Worm (Caenorhabditis elegans): Measurements from ENCODE around the gene F26D2.15.
A peak's percentile ranks its signal among the peaks of the same experiment; 100 is the strongest.

Gene F26D2.15

ce11 chrV:16399388-16399787 lies 38.3 kb upstream of the F26D2.15 start, which contains the start of gene sre-36:
Gene sre-36 (plus strand): TSS chrV:16399688.
- no peak for TF ChIP-seq pqm-1 (tag; optimal IDR thresholded peaks at IDR 0.05)
- TF ChIP-seq fos-1 (tag; optimal IDR thresholded peaks at IDR 0.05), result no peak
- no peak for TF ChIP-seq daf-12 (tag; optimal IDR thresholded peaks at IDR 0.05)
- no peak for TF ChIP-seq snpc-4 (tag; optimal IDR thresholded peaks at IDR 0.05)
- TF ChIP-seq egl-5 (tag; optimal IDR thresholded peaks at IDR 0.05), result no peak
- no peak for TF ChIP-seq fkh-10 (GFP tag; optimal IDR thresholded peaks at IDR 0.05)
- no peak for TF ChIP-seq ceh-82 (tag; optimal IDR thresholded peaks at IDR 0.05)
- TF ChIP-seq nhr-28 (tag; optimal IDR thresholded peaks at IDR 0.05), result no peak
- TF ChIP-seq elt-3 (tag; optimal IDR thresholded peaks at IDR 0.05), result no peak
- no peak for TF ChIP-seq lsy-12 (tag; optimal IDR thresholded peaks at IDR 0.05)
- no peak for TF ChIP-seq lin-15B (tag; optimal IDR thresholded peaks at IDR 0.05)
- no peak for TF ChIP-seq tbx-2 (tag; optimal IDR thresholded peaks at IDR 0.05)
- no peak for TF ChIP-seq egl-27 (tag; optimal IDR thresholded peaks at IDR 0.05)
- no peak for TF ChIP-seq elt-2 (tag; optimal IDR thresholded peaks at IDR 0.05)

ce11 chrV:16401519-16401918 lies 36.1 kb upstream of the F26D2.15 start, which contains the start of gene F13A7.14:
Gene F13A7.14 (plus strand): TSS chrV:16401891.
- TF ChIP-seq nhr-77 (tag; optimal IDR thresholded peaks at IDR 0.05) (no peak), nhr-25 (tag; optimal IDR thresholded peaks at IDR 0.05) (peak; percentile 45), pqm-1 (tag; optimal IDR thresholded peaks at IDR 0.05) (peak; percentile 26), snpc-4 (tag; optimal IDR thresholded peaks at IDR 0.05) (peak; percentile 88), nhr-12 (tag; optimal IDR thresholded peaks at IDR 0.05) (no peak), ztf-4 (tag; optimal IDR thresholded peaks at IDR 0.05) (no peak), mml-1 (tag; optimal IDR thresholded peaks at IDR 0.05) (no peak), nhr-67 (tag; optimal IDR thresholded peaks at IDR 0.05) (no peak), jun-1 (tag; optimal IDR thresholded peaks at IDR 0.05) (no peak), nhr-76 (tag; optimal IDR thresholded peaks at IDR 0.05) (no peak), unc-39 (tag; optimal IDR thresholded peaks at IDR 0.05) (no peak), lsy-12 (tag; optimal IDR thresholded peaks at IDR 0.05) (peak; percentile 73), sea-2 (GFP tag; optimal IDR thresholded peaks at IDR 0.05) (no peak), elt-1 (tag; optimal IDR thresholded peaks at IDR 0.05) (peak; percentile 17), ztf-11 (tag; optimal IDR thresholded peaks at IDR 0.05) (no peak), daf-12 (tag; optimal IDR thresholded peaks at IDR 0.05) (no peak), egl-27 (tag; optimal IDR thresholded peaks at IDR 0.05) (no peak), eor-1 (tag; optimal IDR thresholded peaks at IDR 0.05) (no peak), hmg-11 (tag; optimal IDR thresholded peaks at IDR 0.05) (peak; percentile 63), ama-1 (optimal IDR thresholded peaks at IDR 0.05) (no peak), lin-15B (tag; optimal IDR thresholded peaks at IDR 0.05) (peak; percentile 76), mdl-1 (tag; optimal IDR thresholded peaks at IDR 0.05) (no peak), egl-5 (tag; optimal IDR thresholded peaks at IDR 0.05) (no peak), ZK546.5 (tag; optimal IDR thresholded peaks at IDR 0.05) (no peak), R02D3.7 (tag; optimal IDR thresholded peaks at IDR 0.05) (peak; percentile 59), elt-2 (tag; optimal IDR thresholded peaks at IDR 0.05) (peak; percentile 41), ceh-28 (tag; optimal IDR thresholded peaks at IDR 0.05) (peak; percentile 16), skn-1 (tag; optimal IDR thresholded peaks at IDR 0.05) (peak; percentile 29), tbx-2 (tag; optimal IDR thresholded peaks at IDR 0.05) (no peak), fos-1 (tag; optimal IDR thresholded peaks at IDR 0.05) (no peak), elt-3 (tag; optimal IDR thresholded peaks at IDR 0.05) (no peak), nhr-23 (tag; optimal IDR thresholded peaks at IDR 0.05) (peak; percentile 81), zag-1 (tag; optimal IDR thresholded peaks at IDR 0.05) (no peak), aly-2 (tag; optimal IDR thresholded peaks at IDR 0.05) (no peak), ceh-9 (tag; optimal IDR thresholded peaks at IDR 0.05) (no peak), nhr-43 (tag; optimal IDR thresholded peaks at IDR 0.05; ENCODE audit: poor library complexity, severe bottlenecking) (peak; percentile 90), fkh-2 (tag; optimal IDR thresholded peaks at IDR 0.05) (no peak), lin-39 (tag; optimal IDR thresholded peaks at IDR 0.05) (peak; percentile 65), ceh-82 (tag; optimal IDR thresholded peaks at IDR 0.05) (no peak), fkh-10 (GFP tag; optimal IDR thresholded peaks at IDR 0.05) (peak; percentile 14), nhr-11 (tag; optimal IDR thresholded peaks at IDR 0.05) (no peak), pha-4 (tag; optimal IDR thresholded peaks at IDR 0.05) (peak; percentile 73), nfya-1 (tag; optimal IDR thresholded peaks at IDR 0.05; ENCODE audit: insufficient read depth) (peak; percentile 83), nhr-28 (tag; optimal IDR thresholded peaks at IDR 0.05) (no peak), ceh-16 (tag; optimal IDR thresholded peaks at IDR 0.05) (no peak), nhr-237 (tag; optimal IDR thresholded peaks at IDR 0.05) (no peak), unc-62 (GFP tag; optimal IDR thresholded peaks at IDR 0.05) (no peak)

Data from whole organism, L3 larva.